Worm (Caenorhabditis elegans) whole organism, young adult: ENCODE results near the gene fbxa-96.

Source experiments
- Y67H2A.10 ChIP-seq: fragments of 200-800 bp; sonication (Bioruptor generic); conservative IDR thresholded peaks from 2 replicates; pipeline ENCODE4 v1.3.6; 2022; ENCODE audit warnings: missing genetic modification reagents, missing genetic modification characterization, missing compliant biosample characterization
- ama-1 ChIP-seq, 3 experiments: fragments of 150-350 bp in 1 of 3; sonication (generic microtip) in 2 of 3; optimal IDR thresholded peaks; 2 replicates each; lab custom pipeline; 2014 to 2018; ENCODE audit warnings: missing biosample characterization in 2 of 3, missing genetic modification characterization in 2 of 3, missing genetic modification reagents in 2 of 3
- ceh-100 ChIP-seq: fragments of 200-800 bp; sonication (Bioruptor generic); IDR thresholded peaks from 2 replicates; pipeline ENCODE4 v1.3.6; 2022; ENCODE audit warnings: missing genetic modification reagents, missing genetic modification characterization, missing compliant biosample characterization
- ceh-27 ChIP-seq: fragments of 200-800 bp; sonication (Bioruptor generic); optimal IDR thresholded peaks from 2 replicates; lab custom pipeline; 2018; ENCODE audit warnings: mild to moderate bottlenecking, missing genetic modification characterization, moderate library complexity, missing compliant biosample characterization
- hmg-20 ChIP-seq: fragments of 200-800 bp; sonication (Bioruptor generic); IDR thresholded peaks from 2 replicates; pipeline ENCODE4 v1.3.6; 2022; ENCODE audit warnings: missing genetic modification reagents, missing genetic modification characterization, missing compliant biosample characterization
- nfya-1 ChIP-seq: sonication (generic microtip); optimal IDR thresholded peaks from 2 replicates; lab custom pipeline; 2017; ENCODE audit warnings: antibody characterized with exemption, missing compliant biosample characterization, missing genetic modification characterization, borderline replicate concordance; ENCODE audit not compliant: insufficient read depth
- ztf-25 ChIP-seq: fragments of 200-800 bp; sonication (Bioruptor generic); IDR thresholded peaks from 2 replicates; pipeline ENCODE4 v1.3.6; 2022; ENCODE audit warnings: missing genetic modification reagents, missing genetic modification characterization, missing compliant biosample characterization

DNA sequence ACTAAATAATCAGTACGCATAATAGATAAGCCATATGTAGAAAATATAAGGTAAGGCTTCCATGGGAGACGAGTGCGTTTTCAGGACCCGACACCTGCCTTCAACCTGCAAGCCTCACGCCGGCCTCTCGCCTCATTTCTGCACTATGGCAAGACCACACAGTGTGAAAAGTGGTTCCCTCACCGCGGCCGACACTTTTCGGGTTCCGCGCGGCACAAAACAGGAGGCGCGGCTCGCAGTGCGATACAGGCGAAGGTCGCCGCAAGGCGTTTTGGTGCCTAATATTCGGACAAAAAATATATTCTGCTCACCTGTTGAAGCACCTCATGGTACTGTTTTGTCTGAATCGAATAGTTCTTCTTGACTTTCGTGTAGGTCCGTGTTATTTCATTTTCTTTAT lies 9.9 kb upstream of the fbxa-96 start:
- TF ChIP-seq ceh-27 (GFP tag; lab: Kevin White, UChicago), result no peak
- no peak for TF ChIP-seq nfya-1 (tag; lab: Kevin White, UChicago)
- TF ChIP-seq hmg-20, result no peak
- TF ChIP-seq ceh-100 (GFP tag; lab: Robert Waterston, UW), result no peak
- TF ChIP-seq ama-1 (optimal IDR thresholded peaks at IDR 0.05; lab: Kevin White, UChicago), result no peak
- TF ChIP-seq ama-1 (GFP tag; optimal IDR thresholded peaks at IDR 0.05; lab: Kevin White, UChicago), result no peak
- TF ChIP-seq Y67H2A.10 (GFP tag; lab: Robert Waterston, UW), result no peak
- TF ChIP-seq ztf-25 (GFP tag; lab: Robert Waterston, UW), result no peak
